Fruit fly (Drosophila melanogaster) whole organism, embryonic: Measurements from ENCODE around the gene Ccdc58.

ENCODE experiments used
- Ada2b ChIP-seq: fragments of 200-800 bp; sonication (Bioruptor generic); IDR thresholded peaks from 2 replicates; pipeline ENCODE4 v1.3.6; 2022; ENCODE audit warnings: missing biosample characterization, missing genetic modification characterization
- CG10147 ChIP-seq: fragments of 200-800 bp; sonication (Bioruptor generic); optimal IDR thresholded peaks from 2 replicates; lab custom pipeline; 2019; ENCODE audit warnings: missing biosample characterization, mild to moderate bottlenecking, missing genetic modification characterization, moderate library complexity
- CG1024 ChIP-seq: fragments of 200-800 bp; sonication (Bioruptor generic); IDR thresholded peaks from 2 replicates; pipeline ENCODE4 v1.3.6; 2022; ENCODE audit warnings: missing biosample characterization, missing genetic modification characterization
- CG10267 ChIP-seq: fragments of 200-800 bp; sonication (Bioruptor generic); optimal IDR thresholded peaks from 2 replicates; lab custom pipeline; 2018; ENCODE audit warnings: missing biosample characterization, mild to moderate bottlenecking, missing genetic modification characterization, moderate library complexity
- CG10959 ChIP-seq: fragments of 200-800 bp; sonication (Bioruptor generic); IDR thresholded peaks from 2 replicates; pipeline ENCODE4 v1.3.6; 2022; ENCODE audit warnings: missing biosample characterization, missing genetic modification characterization
- CG11085 ChIP-seq: fragments of 200-800 bp; sonication (Bioruptor generic); IDR thresholded peaks from 2 replicates; pipeline ENCODE4 v1.3.6; 2022; ENCODE audit warnings: missing biosample characterization, missing genetic modification characterization
- CG14014 ChIP-seq: fragments of 200-800 bp; sonication (Bioruptor generic); IDR thresholded peaks from 2 replicates; pipeline ENCODE4 v1.3.6; 2022; ENCODE audit warnings: missing biosample characterization, missing genetic modification characterization
- CG15073 ChIP-seq: fragments of 200-800 bp; sonication (Bioruptor generic); optimal IDR thresholded peaks from 2 replicates; lab custom pipeline; 2016; ENCODE audit warnings: missing biosample characterization, missing genetic modification characterization
- CG15269 ChIP-seq: fragments of 200-800 bp; sonication (Bioruptor generic); optimal IDR thresholded peaks from 2 replicates; lab custom pipeline; 2018; ENCODE audit warnings: missing biosample characterization, mild to moderate bottlenecking, missing genetic modification characterization, moderate library complexity
- CG17359 ChIP-seq: fragments of 200-800 bp; sonication (Bioruptor generic); optimal IDR thresholded peaks from 3 replicates; lab custom pipeline; 2018; ENCODE audit warnings: missing biosample characterization, mild to moderate bottlenecking, missing genetic modification characterization, moderate library complexity
- CG18599 ChIP-seq: fragments of 200-800 bp; sonication (Bioruptor generic); optimal IDR thresholded peaks from 3 replicates; lab custom pipeline; 2017; ENCODE audit warnings: missing biosample characterization, missing genetic modification characterization, mild to moderate bottlenecking, moderate library complexity, missing genetic modification reagents
- CG2875 ChIP-seq: fragments of 200-800 bp; sonication (Bioruptor generic); optimal IDR thresholded peaks from 2 replicates; lab custom pipeline; 2017; ENCODE audit warnings: missing biosample characterization, mild to moderate bottlenecking, missing genetic modification characterization, missing genetic modification reagents
- CG33213 ChIP-seq: fragments of 200-800 bp; sonication (Bioruptor generic); optimal IDR thresholded peaks from 3 replicates; lab custom pipeline; 2016; ENCODE audit warnings: missing biosample characterization, missing genetic modification characterization
- CG3407 ChIP-seq: fragments of 200-800 bp; sonication (Bioruptor generic); optimal IDR thresholded peaks from 2 replicates; lab custom pipeline; 2018; ENCODE audit warnings: missing biosample characterization, mild to moderate bottlenecking, missing genetic modification characterization
- CG4328 ChIP-seq: fragments of 200-800 bp; sonication (Bioruptor generic); optimal IDR thresholded peaks from 3 replicates; lab custom pipeline; 2017; ENCODE audit warnings: missing biosample characterization, missing genetic modification reagents, missing genetic modification characterization
- CG5245 ChIP-seq: fragments of 200-800 bp; sonication (Bioruptor generic); optimal IDR thresholded peaks from 3 replicates; lab custom pipeline; 2016; ENCODE audit warnings: missing biosample characterization, missing genetic modification characterization
- CHES-1-like ChIP-seq: fragments of 200-800 bp; sonication (Bioruptor generic); optimal IDR thresholded peaks from 2 replicates; lab custom pipeline; 2016; ENCODE audit warnings: missing biosample characterization, missing genetic modification characterization
- CkIIα-i1 ChIP-seq: fragments of 200-800 bp; sonication (Bioruptor generic); IDR thresholded peaks from 2 replicates; pipeline ENCODE4 v1.3.6; 2022; ENCODE audit warnings: missing biosample characterization, missing genetic modification characterization
- Deaf1 ChIP-seq: fragments of 200-800 bp; optimal IDR thresholded peaks from 3 replicates; lab custom pipeline; 2019; ENCODE audit warnings: missing biosample characterization, mild to moderate bottlenecking, missing genetic modification characterization, moderate library complexity
- Doc3 ChIP-seq: fragments of 200-800 bp; sonication (Bioruptor generic); IDR thresholded peaks from 3 replicates; pipeline ENCODE4 v1.3.6; 2022; ENCODE audit warnings: missing biosample characterization, missing genetic modification characterization; ENCODE audit not compliant: partially characterized antibody
- Gsc ChIP-seq: fragments of 200-800 bp; sonication (Bioruptor generic); IDR thresholded peaks from 2 replicates; pipeline ENCODE4 v1.3.6; 2022; ENCODE audit warnings: missing biosample characterization, missing genetic modification characterization
- HLH4C ChIP-seq: fragments of 200-800 bp; sonication (Bioruptor generic); IDR thresholded peaks from 3 replicates; pipeline ENCODE4 v1.3.6; 2022; ENCODE audit warnings: missing biosample characterization, missing genetic modification characterization; ENCODE audit not compliant: partially characterized antibody
- HLHmδ ChIP-seq: fragments of 200-800 bp; sonication (Bioruptor generic); optimal IDR thresholded peaks from 2 replicates; lab custom pipeline; 2018; ENCODE audit warnings: missing biosample characterization, mild to moderate bottlenecking, missing genetic modification characterization, moderate library complexity
- Hmr ChIP-seq: fragments of 200-800 bp; sonication (Bioruptor generic); optimal IDR thresholded peaks from 3 replicates; lab custom pipeline; 2017; ENCODE audit warnings: mild to moderate bottlenecking, missing biosample characterization, missing genetic modification reagents, missing genetic modification characterization
- Kr ChIP-seq: fragments of 200-800 bp; sonication (Bioruptor generic); optimal IDR thresholded peaks from 2 replicates; lab custom pipeline; 2017; ENCODE audit warnings: missing biosample characterization, mild to moderate bottlenecking, missing genetic modification characterization
- MESR4 ChIP-seq: fragments of 200-800 bp; sonication (Bioruptor generic); optimal IDR thresholded peaks from 2 replicates; lab custom pipeline; 2018; ENCODE audit warnings: missing biosample characterization, mild to moderate bottlenecking, missing genetic modification characterization, moderate library complexity
- Med ChIP-seq: fragments of 200-800 bp; sonication (Bioruptor generic); peaks from one replicate; lab custom pipeline; 2016; ENCODE audit warnings: missing biosample characterization, missing genetic modification characterization, mild to moderate bottlenecking, inconsistent platforms, moderate library complexity
- NC2β ChIP-seq: fragments of 200-800 bp; sonication (Bioruptor generic); optimal IDR thresholded peaks from 2 replicates; lab custom pipeline; 2016; ENCODE audit warnings: missing biosample characterization, missing genetic modification characterization
- PHDP ChIP-seq: fragments of 200-800 bp; sonication (Bioruptor generic); optimal IDR thresholded peaks from 3 replicates; lab custom pipeline; 2018; ENCODE audit warnings: missing biosample characterization, mild to moderate bottlenecking, missing genetic modification characterization, moderate library complexity
- Scr ChIP-seq: fragments of 200-800 bp; sonication (Bioruptor generic); IDR thresholded peaks from 2 replicates; pipeline ENCODE4 v1.3.6; 2022; ENCODE audit warnings: missing biosample characterization, missing genetic modification characterization; ENCODE audit not compliant: partially characterized antibody
- Side ChIP-seq: fragments of 200-800 bp; sonication (Bioruptor generic); optimal IDR thresholded peaks from 2 replicates; lab custom pipeline; 2016; ENCODE audit warnings: missing biosample characterization, missing genetic modification characterization
- Spps ChIP-seq: fragments of 200-800 bp; sonication (Bioruptor generic); optimal IDR thresholded peaks from 2 replicates; lab custom pipeline; 2018; ENCODE audit warnings: missing biosample characterization, mild to moderate bottlenecking, missing genetic modification characterization
- Xbp1 ChIP-seq: fragments of 200-800 bp; sonication (Bioruptor generic); optimal IDR thresholded peaks from 3 replicates; lab custom pipeline; 2016; ENCODE audit warnings: missing biosample characterization, mild to moderate bottlenecking, missing genetic modification characterization
- dmrt11E ChIP-seq: fragments of 200-800 bp; sonication (Bioruptor generic); optimal IDR thresholded peaks from 3 replicates; lab custom pipeline; 2018; ENCODE audit warnings: missing biosample characterization, mild to moderate bottlenecking, missing genetic modification characterization, moderate library complexity
- fd3F ChIP-seq: fragments of 200-800 bp; sonication (Bioruptor generic); optimal IDR thresholded peaks from 2 replicates; lab custom pipeline; 2018; ENCODE audit warnings: missing biosample characterization, mild to moderate bottlenecking, missing genetic modification characterization, moderate library complexity
- gem ChIP-seq: fragments of 200-800 bp; sonication (Bioruptor generic); optimal IDR thresholded peaks from 2 replicates; lab custom pipeline; 2019; ENCODE audit warnings: missing biosample characterization, mild to moderate bottlenecking, missing genetic modification characterization, moderate library complexity
- gsb-n ChIP-seq: fragments of 200-800 bp; sonication (Bioruptor generic); optimal IDR thresholded peaks from 3 replicates; lab custom pipeline; 2018; ENCODE audit warnings: missing biosample characterization, mild to moderate bottlenecking, missing genetic modification characterization
- mam ChIP-seq: fragments of 200-800 bp; sonication (Bioruptor generic); optimal IDR thresholded peaks from 3 replicates; lab custom pipeline; 2016; ENCODE audit warnings: missing biosample characterization, missing genetic modification characterization
- nau ChIP-seq: fragments of 200-800 bp; sonication (Bioruptor generic); optimal IDR thresholded peaks from 3 replicates; lab custom pipeline; 2017; ENCODE audit warnings: missing biosample characterization, mild to moderate bottlenecking, missing genetic modification characterization, missing genetic modification reagents
- pho ChIP-seq: fragments of 200-800 bp; sonication (Bioruptor generic); optimal IDR thresholded peaks from 2 replicates; lab custom pipeline; 2016; ENCODE audit warnings: missing biosample characterization, missing genetic modification characterization
- pzg ChIP-seq: fragments of 200-800 bp; sonication (Bioruptor generic); optimal IDR thresholded peaks from 3 replicates; lab custom pipeline; 2018; ENCODE audit warnings: missing biosample characterization, mild to moderate bottlenecking, missing genetic modification characterization, moderate library complexity
- rib ChIP-seq: fragments of 200-800 bp; sonication (Bioruptor generic); IDR thresholded peaks from 2 replicates; pipeline ENCODE4 v1.3.6; 2022; ENCODE audit warnings: missing biosample characterization, missing genetic modification characterization
- schlank ChIP-seq: fragments of 200-800 bp; sonication (Bioruptor generic); optimal IDR thresholded peaks from 2 replicates; lab custom pipeline; 2018; ENCODE audit warnings: missing biosample characterization, mild to moderate bottlenecking, missing genetic modification characterization
- sens ChIP-seq: fragments of 200-800 bp; sonication (Bioruptor generic); peaks from one replicate; lab custom pipeline; 2016; ENCODE audit warnings: missing biosample characterization, missing genetic modification characterization
- ssp ChIP-seq: fragments of 200-800 bp; sonication (Bioruptor generic); IDR thresholded peaks from 2 replicates; pipeline ENCODE4 v1.3.6; 2022; ENCODE audit warnings: missing biosample characterization, missing genetic modification characterization
- tgo ChIP-seq: fragments of 200-800 bp; sonication (Bioruptor generic); IDR thresholded peaks from 3 replicates; pipeline ENCODE4 v1.3.6; 2022; ENCODE audit warnings: missing biosample characterization, missing genetic modification characterization
- tin ChIP-seq: fragments of 200-800 bp; sonication (Bioruptor generic); optimal IDR thresholded peaks from 3 replicates; lab custom pipeline; 2016; ENCODE audit warnings: missing biosample characterization, missing genetic modification characterization
- trem ChIP-seq: fragments of 200-800 bp; optimal IDR thresholded peaks from 3 replicates; lab custom pipeline; 2019; ENCODE audit warnings: missing biosample characterization, mild to moderate bottlenecking, missing genetic modification characterization, moderate library complexity
- usp ChIP-seq: fragments of >200 bp; optimal IDR thresholded peaks from 2 replicates; lab custom pipeline; 2017; ENCODE audit warnings: missing biosample characterization, missing genetic modification characterization
- vvl ChIP-seq: fragments of 200-800 bp; sonication (Bioruptor generic); IDR thresholded peaks from 2 replicates; pipeline ENCODE4 v1.3.6; 2022; ENCODE audit warnings: missing biosample characterization, missing genetic modification characterization
- wek ChIP-seq: fragments of 200-800 bp; sonication (Bioruptor generic); optimal IDR thresholded peaks from 3 replicates; lab custom pipeline; 2018; ENCODE audit warnings: missing biosample characterization, mild to moderate bottlenecking, missing genetic modification characterization, moderate library complexity
- zfh2 ChIP-seq: fragments of 200-800 bp; sonication (Bioruptor generic); optimal IDR thresholded peaks from 2 replicates; lab custom pipeline; 2016; ENCODE audit warnings: missing biosample characterization, missing genetic modification characterization

Ccdc58 gene

dm6 chr3L:19846960-19847359, 42.0 kb downstream of the Ccdc58 start (continued):
- no peak for TF ChIP-seq nau (GFP tag; lab: Kevin White, UChicago)
- no peak for TF ChIP-seq tgo (GFP tag; lab: Robert Waterston, UW)
- no peak for TF ChIP-seq vvl (GFP tag; lab: Robert Waterston, UW)
- TF ChIP-seq CG5245 (GFP tag; lab: Kevin White, UChicago): no peak
- no peak for TF ChIP-seq tin (GFP tag; lab: Kevin White, UChicago)
- TF ChIP-seq zfh2: no peak
- no peak for TF ChIP-seq Xbp1 (GFP tag; lab: Kevin White, UChicago)
- peak; percentile 27 for TF ChIP-seq CG15269
- TF ChIP-seq CG10959: no peak
- TF ChIP-seq CG14014: no peak
- TF ChIP-seq Ada2b (GFP tag; lab: Robert Waterston, UW): no peak
- TF ChIP-seq Med (GFP tag; lab: Kevin White, UChicago): peak; percentile 13
- no peak for TF ChIP-seq gem (tag; lab: Kevin White, UChicago)
- no peak for TF ChIP-seq CHES-1-like (GFP tag; lab: Kevin White, UChicago)
- TF ChIP-seq Kr: no peak
- TF ChIP-seq Gsc (GFP tag; lab: Robert Waterston, UW): no peak
- TF ChIP-seq Doc3 (GFP tag; lab: Robert Waterston, UW): no peak
- no peak for TF ChIP-seq CG1024
- no peak for TF ChIP-seq CG4328 (GFP tag; lab: Kevin White, UChicago)
- no peak for TF ChIP-seq Deaf1
- TF ChIP-seq trem (tag; lab: Kevin White, UChicago): no peak
- TF ChIP-seq gsb-n (tag; lab: Kevin White, UChicago): peak; percentile 11
- no peak for TF ChIP-seq pho (GFP tag; lab: Kevin White, UChicago)
- no peak for TF ChIP-seq CG10147 (GFP tag; lab: Kevin White, UChicago)
- no peak for TF ChIP-seq HLHmδ
- no peak for TF ChIP-seq CkIIα-i1
- peak; percentile 42 for TF ChIP-seq PHDP
- peak; percentile 29 for TF ChIP-seq CG17359 (tag; lab: Kevin White, UChicago)
- TF ChIP-seq Spps: no peak
- no peak for TF ChIP-seq sens
- TF ChIP-seq NC2β (GFP tag; lab: Kevin White, UChicago): no peak
- peak; percentile 72 for TF ChIP-seq schlank (tag; lab: Kevin White, UChicago)
- TF ChIP-seq pzg (GFP tag; lab: Kevin White, UChicago): no peak
- peak; percentile 53 for TF ChIP-seq CG3407
- peak; percentile 76 for TF ChIP-seq wek
- TF ChIP-seq CG15073: no peak
- TF ChIP-seq CG18599 (GFP tag; lab: Kevin White, UChicago): peak; percentile 55
- no peak for TF ChIP-seq MESR4 (GFP tag; lab: Kevin White, UChicago)
- TF ChIP-seq dmrt11E (tag; lab: Kevin White, UChicago): no peak
- TF ChIP-seq mam: no peak
- TF ChIP-seq HLH4C (GFP tag; lab: Robert Waterston, UW): no peak
- TF ChIP-seq CG10267 (tag; lab: Kevin White, UChicago): no peak
- no peak for TF ChIP-seq CG11085 (GFP tag; lab: Robert Waterston, UW)
- no peak for TF ChIP-seq ssp (GFP tag; lab: Robert Waterston, UW)
- peak; percentile 64 for TF ChIP-seq CG2875 (GFP tag; lab: Kevin White, UChicago)
- TF ChIP-seq Hmr (GFP tag; lab: Kevin White, UChicago): peak; percentile 77
- no peak for TF ChIP-seq CG33213
- TF ChIP-seq fd3F (GFP tag; lab: Kevin White, UChicago): peak; percentile 17
- peak; percentile 3 for TF ChIP-seq Side (GFP tag; lab: Kevin White, UChicago)
- TF ChIP-seq Scr (GFP tag; lab: Robert Waterston, UW): no peak
- no peak for TF ChIP-seq usp
- TF ChIP-seq rib (GFP tag; lab: Robert Waterston, UW): no peak
